Fruit fly (Drosophila melanogaster) whole organism, embryonic: ENCODE measurements around the gene mei-P26.

ENCODE experiments used
- Antp ChIP-seq: fragments of 200-800 bp; sonication (Bioruptor generic); optimal IDR thresholded peaks from 3 replicates; lab custom pipeline; 2016; ENCODE audit warnings: missing biosample characterization, missing genetic modification characterization
- Atf3 ChIP-seq: fragments of 200-800 bp; sonication (Bioruptor generic); optimal IDR thresholded peaks from 3 replicates; lab custom pipeline; 2016; ENCODE audit warnings: missing biosample characterization, missing genetic modification characterization
- CG11398 ChIP-seq: fragments of 200-800 bp; sonication (Bioruptor generic); optimal IDR thresholded peaks from 2 replicates; lab custom pipeline; 2016; ENCODE audit warnings: missing biosample characterization, missing genetic modification characterization
- CG11504 ChIP-seq: fragments of 200-800 bp; sonication (Bioruptor generic); optimal IDR thresholded peaks from 3 replicates; lab custom pipeline; 2019; ENCODE audit warnings: missing biosample characterization, mild to moderate bottlenecking, missing genetic modification characterization, moderate library complexity
- CG11696 ChIP-seq: fragments of 200-800 bp; sonication (Bioruptor generic); IDR thresholded peaks from 2 replicates; pipeline ENCODE4 v1.3.6; 2022; ENCODE audit warnings: missing biosample characterization, missing genetic modification characterization
- CG12236 ChIP-seq: fragments of 200-800 bp; sonication (Bioruptor generic); optimal IDR thresholded peaks from 2 replicates; lab custom pipeline; 2016; ENCODE audit warnings: missing biosample characterization, missing genetic modification characterization
- CG12659 ChIP-seq: fragments of 200-800 bp; sonication (Bioruptor generic); optimal IDR thresholded peaks from 3 replicates; lab custom pipeline; 2017; ENCODE audit warnings: mild to moderate bottlenecking, missing biosample characterization, missing genetic modification reagents, missing genetic modification characterization
- CG15514 ChIP-seq: fragments of 200-800 bp; sonication (Bioruptor generic); optimal IDR thresholded peaks from 3 replicates; lab custom pipeline; 2017; ENCODE audit warnings: missing biosample characterization, missing genetic modification characterization, mild to moderate bottlenecking, moderate library complexity, missing genetic modification reagents
- CG1603 ChIP-seq: fragments of 200-800 bp; sonication (Bioruptor generic); optimal IDR thresholded peaks from 2 replicates; lab custom pipeline; 2019; ENCODE audit warnings: missing biosample characterization, mild to moderate bottlenecking, missing genetic modification characterization, moderate library complexity
- CG16813 ChIP-seq: fragments of 200-800 bp; sonication (Bioruptor generic); IDR thresholded peaks from 3 replicates; pipeline ENCODE4 v1.3.6; 2022; ENCODE audit warnings: missing biosample characterization, missing genetic modification characterization; ENCODE audit not compliant: partially characterized antibody
- CG17385 ChIP-seq: fragments of 200-800 bp; sonication (Bioruptor generic); optimal IDR thresholded peaks from 3 replicates; lab custom pipeline; 2018; ENCODE audit warnings: missing biosample characterization, mild to moderate bottlenecking, missing genetic modification characterization
- CG1792 ChIP-seq: fragments of 200-800 bp; sonication (Bioruptor generic); optimal IDR thresholded peaks from 2 replicates; lab custom pipeline; 2016; ENCODE audit warnings: missing biosample characterization, missing genetic modification characterization
- CG2120 ChIP-seq: fragments of 200-800 bp; sonication (Bioruptor generic); optimal IDR thresholded peaks from 3 replicates; lab custom pipeline; 2016; ENCODE audit warnings: missing biosample characterization, missing genetic modification characterization
- CG30020 ChIP-seq: fragments of 200-800 bp; optimal IDR thresholded peaks from 2 replicates; lab custom pipeline; 2019; ENCODE audit warnings: missing biosample characterization, mild to moderate bottlenecking, missing genetic modification characterization, moderate library complexity
- CG3163 ChIP-seq: fragments of 200-800 bp; sonication (Bioruptor generic); optimal IDR thresholded peaks from 3 replicates; lab custom pipeline; 2016; ENCODE audit warnings: missing biosample characterization, missing genetic modification characterization
- CG33213 ChIP-seq: fragments of 200-800 bp; sonication (Bioruptor generic); optimal IDR thresholded peaks from 3 replicates; lab custom pipeline; 2016; ENCODE audit warnings: missing biosample characterization, missing genetic modification characterization
- CG4360 ChIP-seq: fragments of 200-800 bp; sonication (Bioruptor generic); IDR thresholded peaks from 2 replicates; pipeline ENCODE4 v1.3.6; 2022; ENCODE audit warnings: missing biosample characterization, missing genetic modification characterization
- CG4617 ChIP-seq: fragments of 200-800 bp; sonication (Bioruptor generic); optimal IDR thresholded peaks from 3 replicates; lab custom pipeline; 2016; ENCODE audit warnings: missing biosample characterization, missing genetic modification characterization, borderline replicate concordance
- CG7357 ChIP-seq: fragments of 200-800 bp; sonication (Bioruptor generic); IDR thresholded peaks from 3 replicates; pipeline ENCODE4 v1.3.6; 2022; ENCODE audit warnings: missing biosample characterization, missing genetic modification characterization
- CrebB ChIP-seq: fragments of 200-800 bp; sonication (Bioruptor generic); optimal IDR thresholded peaks from 3 replicates; lab custom pipeline; 2018; ENCODE audit warnings: missing biosample characterization, mild to moderate bottlenecking, missing genetic modification characterization
- D19A ChIP-seq: fragments of 200-800 bp; optimal IDR thresholded peaks from 3 replicates; lab custom pipeline; 2019; ENCODE audit warnings: missing biosample characterization, mild to moderate bottlenecking, missing genetic modification characterization, moderate library complexity
- Deaf1 ChIP-seq: fragments of 200-800 bp; optimal IDR thresholded peaks from 3 replicates; lab custom pipeline; 2019; ENCODE audit warnings: missing biosample characterization, mild to moderate bottlenecking, missing genetic modification characterization, moderate library complexity
- E2f2 ChIP-seq: fragments of 200-800 bp; sonication (Bioruptor generic); IDR thresholded peaks from 2 replicates; pipeline ENCODE4 v1.3.6; 2022; ENCODE audit warnings: missing biosample characterization, missing genetic modification characterization
- Ets97D ChIP-seq: fragments of 200-800 bp; sonication (Bioruptor generic); optimal IDR thresholded peaks from 3 replicates; lab custom pipeline; 2016; ENCODE audit warnings: missing biosample characterization, missing genetic modification characterization
- MESR4 ChIP-seq: fragments of 200-800 bp; sonication (Bioruptor generic); optimal IDR thresholded peaks from 2 replicates; lab custom pipeline; 2018; ENCODE audit warnings: missing biosample characterization, mild to moderate bottlenecking, missing genetic modification characterization, moderate library complexity
- MTF-1 ChIP-seq: fragments of 200-800 bp; sonication (Bioruptor generic); optimal IDR thresholded peaks from 2 replicates; lab custom pipeline; 2018; ENCODE audit warnings: missing biosample characterization, mild to moderate bottlenecking, missing genetic modification characterization, borderline replicate concordance
- Mes4 ChIP-seq: fragments of 200-800 bp; sonication (Bioruptor generic); optimal IDR thresholded peaks from 2 replicates; lab custom pipeline; 2016; ENCODE audit warnings: missing biosample characterization, missing genetic modification characterization
- NFAT ChIP-seq: fragments of 200-800 bp; sonication (Bioruptor generic); IDR thresholded peaks from 2 replicates; pipeline ENCODE4 v1.3.6; 2022; ENCODE audit warnings: missing biosample characterization, missing genetic modification characterization
- Sin3A ChIP-seq: fragments of >200 bp; optimal IDR thresholded peaks from 2 replicates; lab custom pipeline; 2018
- Sox102F ChIP-seq: fragments of 200-800 bp; sonication (Bioruptor generic); optimal IDR thresholded peaks from 2 replicates; lab custom pipeline; 2018; ENCODE audit warnings: missing biosample characterization, mild to moderate bottlenecking, missing genetic modification characterization, moderate library complexity
- aop ChIP-seq: fragments of 200-800 bp; sonication (Bioruptor generic); IDR thresholded peaks from 2 replicates; pipeline ENCODE4 v1.3.6; 2022; ENCODE audit warnings: missing biosample characterization, missing genetic modification characterization
- ap ChIP-seq: fragments of 200-800 bp; sonication (Bioruptor generic); IDR thresholded peaks from 2 replicates; pipeline ENCODE4 v1.3.6; 2022; ENCODE audit warnings: missing biosample characterization, missing genetic modification characterization
- bbx ChIP-seq: fragments of 200-800 bp; sonication (Bioruptor generic); IDR thresholded peaks from 2 replicates; pipeline ENCODE4 v1.3.6; 2022; ENCODE audit warnings: missing biosample characterization, missing genetic modification characterization; ENCODE audit not compliant: partially characterized antibody
- caup ChIP-seq: fragments of 200-800 bp; sonication (Bioruptor generic); optimal IDR thresholded peaks from 3 replicates; lab custom pipeline; 2017; ENCODE audit warnings: missing biosample characterization, mild to moderate bottlenecking, missing genetic modification characterization, moderate library complexity; ENCODE audit not compliant: severe bottlenecking
- cwo ChIP-seq: fragments of 200-800 bp; sonication (Bioruptor generic); optimal IDR thresholded peaks from 3 replicates; lab custom pipeline; 2017; ENCODE audit warnings: missing biosample characterization, missing genetic modification characterization, mild to moderate bottlenecking, moderate library complexity, missing genetic modification reagents
- ftz-f1 ChIP-seq: fragments of 200-800 bp; sonication (Bioruptor generic); optimal IDR thresholded peaks from 2 replicates; lab custom pipeline; 2016; ENCODE audit warnings: missing biosample characterization, missing genetic modification characterization
- fu2 ChIP-seq: fragments of 200-800 bp; sonication (Bioruptor generic); optimal IDR thresholded peaks from 2 replicates; lab custom pipeline; 2016; ENCODE audit warnings: missing biosample characterization, missing genetic modification characterization
- gcm2 ChIP-seq: fragments of 200-800 bp; sonication (Bioruptor generic); optimal IDR thresholded peaks from 2 replicates; lab custom pipeline; 2016; ENCODE audit warnings: missing biosample characterization, missing genetic modification characterization
- gro ChIP-seq: fragments of 200-800 bp; sonication (Bioruptor generic); optimal IDR thresholded peaks from 2 replicates; lab custom pipeline; 2016; ENCODE audit warnings: missing biosample characterization, missing genetic modification characterization
- ham ChIP-seq: fragments of 200-800 bp; sonication (Bioruptor generic); IDR thresholded peaks from 2 replicates; pipeline ENCODE4 v1.3.6; 2022; ENCODE audit warnings: missing biosample characterization, missing genetic modification characterization
- hb ChIP-seq: fragments of 200-800 bp; sonication (Bioruptor generic); IDR thresholded peaks from 3 replicates; pipeline ENCODE4 v1.3.6; 2022; ENCODE audit warnings: missing biosample characterization, missing genetic modification characterization; ENCODE audit not compliant: partially characterized antibody
- inv ChIP-seq: fragments of 200-800 bp; sonication (Bioruptor generic); IDR thresholded peaks from 2 replicates; pipeline ENCODE4 v1.3.6; 2022; ENCODE audit warnings: missing biosample characterization, missing genetic modification characterization; ENCODE audit not compliant: partially characterized antibody
- org-1 ChIP-seq: fragments of 200-800 bp; sonication (Bioruptor generic); optimal IDR thresholded peaks from 2 replicates; lab custom pipeline; 2017; ENCODE audit warnings: missing biosample characterization, missing genetic modification characterization
- psq ChIP-seq: fragments of 200-800 bp; sonication (Bioruptor generic); optimal IDR thresholded peaks from 2 replicates; lab custom pipeline; 2017; ENCODE audit warnings: missing biosample characterization, missing genetic modification characterization
- shn ChIP-seq: fragments of 200-800 bp; sonication (Bioruptor generic); optimal IDR thresholded peaks from 3 replicates; lab custom pipeline; 2016; ENCODE audit warnings: missing biosample characterization, missing genetic modification characterization
- stwl ChIP-seq: fragments of 200-800 bp; sonication (Bioruptor generic); optimal IDR thresholded peaks from 3 replicates; lab custom pipeline; 2018; ENCODE audit warnings: missing biosample characterization, mild to moderate bottlenecking, missing genetic modification characterization, moderate library complexity
- sug ChIP-seq: fragments of 200-800 bp; optimal IDR thresholded peaks from 2 replicates; lab custom pipeline; 2019; ENCODE audit warnings: missing biosample characterization, mild to moderate bottlenecking, missing genetic modification characterization, moderate library complexity
- ttk ChIP-seq: fragments of 200-800 bp; sonication (Bioruptor generic); IDR thresholded peaks from 2 replicates; pipeline ENCODE4 v2.1.2; 2022; ENCODE audit warnings: missing biosample characterization, missing genetic modification characterization
- wek ChIP-seq: fragments of 200-800 bp; sonication (Bioruptor generic); optimal IDR thresholded peaks from 3 replicates; lab custom pipeline; 2018; ENCODE audit warnings: missing biosample characterization, mild to moderate bottlenecking, missing genetic modification characterization, moderate library complexity
- zf30C ChIP-seq: fragments of 200-800 bp; sonication (Bioruptor generic); optimal IDR thresholded peaks from 3 replicates; lab custom pipeline; 2018; ENCODE audit warnings: missing biosample characterization, mild to moderate bottlenecking, missing genetic modification characterization

Gene mei-P26

dm6 chrX:9142224-9142802 lies 20.7 kb upstream of the mei-P26 start, which contains the start of gene CG7065 (continued):
- peak; percentile 75 for TF ChIP-seq bbx (GFP tag; lab: Robert Waterston, UW)
- TF ChIP-seq ham (GFP tag; lab: Robert Waterston, UW), result no peak
- peak; percentile 45; the same call in 1 of the 2 replicates for TF ChIP-seq inv (GFP tag; lab: Robert Waterston, UW)
- TF ChIP-seq cwo (GFP tag; lab: Kevin White, UChicago), result no peak
- TF ChIP-seq gro (GFP tag; lab: Kevin White, UChicago), result no peak
- no peak for TF ChIP-seq aop (GFP tag; lab: Robert Waterston, UW)
- peak; percentile 29; the same call in 1 of the 3 replicates for TF ChIP-seq CG7357 (GFP tag; lab: Robert Waterston, UW)
- TF ChIP-seq NFAT (GFP tag; lab: Robert Waterston, UW), result no peak
- no peak for TF ChIP-seq Sox102F
- peak; percentile 33 for TF ChIP-seq CG1603 (tag; lab: Kevin White, UChicago)
- no peak for TF ChIP-seq org-1
- TF ChIP-seq CG11398 (GFP tag; lab: Kevin White, UChicago), result no peak
- peak; percentile 69 for TF ChIP-seq CG16813 (GFP tag; lab: Robert Waterston, UW)
- peak; percentile 55 for TF ChIP-seq MESR4
- TF ChIP-seq CG4360 (GFP tag; lab: Robert Waterston, UW), result no peak
- no peak for TF ChIP-seq ap (GFP tag; lab: Robert Waterston, UW)
- no peak for TF ChIP-seq psq (GFP tag; lab: Kevin White, UChicago)
- TF ChIP-seq wek, result no peak
- TF ChIP-seq shn, result no peak
- no peak for TF ChIP-seq fu2 (GFP tag; lab: Kevin White, UChicago)
- no peak for TF ChIP-seq CG12236
- no peak for TF ChIP-seq MTF-1
- TF ChIP-seq Mes4 (GFP tag; lab: Kevin White, UChicago), result no peak
- no peak for TF ChIP-seq CG33213 (GFP tag; lab: Kevin White, UChicago)
- no peak for TF ChIP-seq ftz-f1 (GFP tag; lab: Kevin White, UChicago)

- TF ChIP-seq CG2120 (peak; percentile 9), gcm2 (GFP tag; lab: Kevin White, UChicago) (no peak), ttk (no peak), Atf3 (GFP tag; lab: Kevin White, UChicago) (no peak), CrebB (tag; lab: Kevin White, UChicago) (no peak), zf30C (GFP tag; lab: Kevin White, UChicago) (no peak), CG11696 (GFP tag; lab: Robert Waterston, UW) (no peak), fu2 (GFP tag; lab: Kevin White, UChicago) (no peak), Sin3A (lab: Kevin White, UChicago) (peak; percentile 16), Mes4 (GFP tag; lab: Kevin White, UChicago) (no peak), CG15514 (GFP tag; lab: Kevin White, UChicago) (peak; percentile 12), CG12659 (GFP tag; lab: Kevin White, UChicago) (peak; percentile 64), CG30020 (tag; lab: Kevin White, UChicago) (peak; percentile 35), Deaf1 (tag; lab: Kevin White, UChicago) (no peak), E2f2 (GFP tag; lab: Robert Waterston, UW) (peak; percentile 21; the same call in 1 of the 2 replicates), stwl (tag; lab: Kevin White, UChicago) (peak; percentile 27), CG4617 (GFP tag; lab: Kevin White, UChicago) (peak; percentile 22), CG3163 (no peak), CG17385 (GFP tag; lab: Kevin White, UChicago) (no peak), Ets97D (GFP tag; lab: Kevin White, UChicago) (peak; percentile 36), CG1792 (no peak), D19A (tag; lab: Kevin White, UChicago) (no peak), MESR4 (peak; percentile 72), caup (GFP tag; lab: Kevin White, UChicago) (no peak), hb (GFP tag; lab: Robert Waterston, UW) (no peak), CG11504 (no peak), Antp (GFP tag; lab: Kevin White, UChicago) (no peak), sug (tag; lab: Kevin White, UChicago) (peak; percentile 7)
Observed at dm6 chrX:9148989-9149522, 14.0 kb upstream of the mei-P26 start, which contains the start of the genes fh and Bap111. Gene fh, minus strand, starts transcription at chrX:9149071. Gene Bap111, plus strand, starts transcription at chrX:9149309.
